Fruit fly (Drosophila melanogaster): ENCODE measurements around the gene Cyp313a2.

DNA sequence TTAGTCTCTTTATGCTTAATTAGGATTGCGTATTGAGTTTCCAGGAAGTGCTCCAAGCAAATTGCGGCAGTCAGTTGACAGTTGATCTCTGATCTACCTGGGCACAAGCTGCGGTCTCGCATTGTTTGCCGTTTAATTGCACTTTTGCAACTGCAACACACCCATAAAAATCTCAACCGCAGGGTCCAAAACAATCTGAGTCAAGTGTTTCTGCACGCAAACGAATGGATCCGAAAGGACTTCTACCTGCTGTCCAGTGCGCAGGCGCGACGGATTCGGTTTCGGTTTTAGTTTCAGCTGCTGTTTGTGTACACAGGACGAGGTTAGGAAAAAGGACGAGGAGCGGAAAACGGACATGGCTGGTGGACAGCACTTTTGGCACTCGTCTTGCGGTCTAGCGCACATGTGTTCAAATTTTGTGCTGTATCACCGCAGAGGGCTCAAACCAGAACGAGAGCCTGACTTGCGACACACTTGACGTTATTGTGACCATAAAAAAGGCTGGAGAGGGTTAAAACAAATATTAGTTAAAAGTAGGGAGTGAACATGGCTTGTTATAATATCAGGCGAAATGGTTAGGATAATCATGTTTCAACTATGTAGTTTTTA lies 15.9 kb upstream of the Cyp313a2 start:
- TF ChIP-seq CTCF (optimal IDR thresholded peaks at IDR 0.05) (no peak), CG8478 (optimal IDR thresholded peaks at IDR 0.05) (no peak)
